Fruit fly (Drosophila melanogaster): ENCODE measurements around the gene CG8010.

The CG8010 gene

dm6 chrX:19297899-19298784 lies 29.4 kb upstream of the CG8010 start, which contains the start of gene CG8034 (continued):
- TF ChIP-seq dsx (GFP tag; optimal IDR thresholded peaks at IDR 0.05; ENCODE audit: poor library complexity, severe bottlenecking): peak; percentile 95
- TF ChIP-seq Hr38 (GFP tag; optimal IDR thresholded peaks at IDR 0.05): no peak
- TF ChIP-seq spab (GFP tag; optimal IDR thresholded peaks at IDR 0.05): peak; percentile 97
- peak; percentile 95 for TF ChIP-seq vri (GFP tag; optimal IDR thresholded peaks at IDR 0.05)
- peak; percentile 98 for TF ChIP-seq acj6 (GFP tag; optimal IDR thresholded peaks at IDR 0.05)
- peak; percentile 95 for TF ChIP-seq CG11294 (GFP tag; IDR thresholded peaks at IDR 0.05)
- TF ChIP-seq CG31627 (GFP tag; optimal IDR thresholded peaks at IDR 0.05): peak; percentile 97
- TF ChIP-seq CG11902 (GFP tag; optimal IDR thresholded peaks at IDR 0.05): peak; percentile 97
- peak; percentile 97 for TF ChIP-seq achi (GFP tag; optimal IDR thresholded peaks at IDR 0.05)
- TF ChIP-seq CG3032 (tag; optimal IDR thresholded peaks at IDR 0.05): peak; percentile 98
- TF ChIP-seq fkh (GFP tag; optimal IDR thresholded peaks at IDR 0.05): peak; percentile 84
- peak; percentile 98 for TF ChIP-seq pdm3 (GFP tag; optimal IDR thresholded peaks at IDR 0.05)
- TF ChIP-seq OdsH (GFP tag; optimal IDR thresholded peaks at IDR 0.05): peak; percentile 99
- peak; percentile 98 for TF ChIP-seq esn (GFP tag; optimal IDR thresholded peaks at IDR 0.05)
- TF ChIP-seq Met (GFP tag; optimal IDR thresholded peaks at IDR 0.05): peak; percentile 99
- peak; percentile 97 for TF ChIP-seq CG3919 (GFP tag; optimal IDR thresholded peaks at IDR 0.05)
- TF ChIP-seq Sox14 (GFP tag; optimal IDR thresholded peaks at IDR 0.05): peak; percentile 98
- peak; percentile 96 for TF ChIP-seq CG16779 (tag; optimal IDR thresholded peaks at IDR 0.05)
- peak; percentile 99 for TF ChIP-seq svp (GFP tag)
- TF ChIP-seq Hr4 (GFP tag; optimal IDR thresholded peaks at IDR 0.05): peak; percentile 98
- TF ChIP-seq CG1621 (tag; optimal IDR thresholded peaks at IDR 0.05): peak; percentile 95
- TF ChIP-seq CG15336 (GFP tag; IDR thresholded peaks at IDR 0.05): peak; percentile 97

dm6 chrX:19295831-19296423 lies 27.2 kb upstream of the CG8010 start:
- TF ChIP-seq dsx (GFP tag; optimal IDR thresholded peaks at IDR 0.05; ENCODE audit: poor library complexity, severe bottlenecking) (peak; percentile 94), CG8319 (GFP tag; optimal IDR thresholded peaks at IDR 0.05) (peak; percentile 98), ss (GFP tag; optimal IDR thresholded peaks at IDR 0.05) (peak; percentile 23 to 50), Hr38 (GFP tag; optimal IDR thresholded peaks at IDR 0.05) (no peak), Smox (GFP tag; optimal IDR thresholded peaks at IDR 0.05) (no peak), CG34406 (GFP tag; optimal IDR thresholded peaks at IDR 0.05) (no peak), CG32006 (GFP tag; optimal IDR thresholded peaks at IDR 0.05) (no peak), CG10669 (GFP tag; optimal IDR thresholded peaks at IDR 0.05) (no peak)

- TF ChIP-seq CG11294 (GFP tag; IDR thresholded peaks at IDR 0.05) (no peak), CG6163 (GFP tag; IDR thresholded peaks at IDR 0.05) (no peak), CG6854 (GFP tag; optimal IDR thresholded peaks at IDR 0.05) (no peak), topi (GFP tag; optimal IDR thresholded peaks at IDR 0.05) (no peak), CG10669 (GFP tag; optimal IDR thresholded peaks at IDR 0.05) (no peak), CG11762 (GFP tag; optimal IDR thresholded peaks at IDR 0.05; ENCODE audit: insufficient read depth) (no peak)
Measured at dm6 chrX:19294953-19295352, 26.3 kb upstream of the CG8010 start.

dm6 chrX:19294030-19294429 lies 25.3 kb upstream of the CG8010 start:
- TF ChIP-seq CG8319 (GFP tag; optimal IDR thresholded peaks at IDR 0.05): no peak
- TF ChIP-seq CG7368 (GFP tag; optimal IDR thresholded peaks at IDR 0.05): no peak
- TF ChIP-seq Hr38 (GFP tag; optimal IDR thresholded peaks at IDR 0.05): no peak
- TF ChIP-seq CG11294 (GFP tag; IDR thresholded peaks at IDR 0.05): no peak
- no peak for TF ChIP-seq CG10631 (GFP tag; optimal IDR thresholded peaks at IDR 0.05)
- no peak for TF ChIP-seq OdsH (GFP tag; optimal IDR thresholded peaks at IDR 0.05)
- peak; percentile 43 for TF ChIP-seq svp (GFP tag)
- no peak for TF ChIP-seq CG3919 (GFP tag; optimal IDR thresholded peaks at IDR 0.05)
- no peak for TF ChIP-seq CG6792 (GFP tag; optimal IDR thresholded peaks at IDR 0.05)
- TF ChIP-seq Lpt (GFP tag; optimal IDR thresholded peaks at IDR 0.05): no peak
- TF ChIP-seq fd85E (GFP tag; optimal IDR thresholded peaks at IDR 0.05): no peak
- no peak for TF ChIP-seq acj6 (GFP tag; optimal IDR thresholded peaks at IDR 0.05)
- no peak for TF ChIP-seq CG6808 (GFP tag; optimal IDR thresholded peaks at IDR 0.05)
- no peak for TF ChIP-seq Eip78C (GFP tag)
- TF ChIP-seq vri (GFP tag; optimal IDR thresholded peaks at IDR 0.05): peak; percentile 78

All from whole organism, prepupa.